Fruit fly (Drosophila melanogaster) whole organism, wandering third instar larva: Measurements from ENCODE around the gene Ythdc1.

Experiments used
- Abd-B ChIP-seq: fragments of >200 bp; optimal IDR thresholded peaks from 2 replicates; lab custom pipeline; 2017; ENCODE audit warnings: missing biosample characterization, missing genetic modification characterization
- CrebA ChIP-seq: fragments of 200-800 bp; sonication (Bioruptor generic); optimal IDR thresholded peaks from 2 replicates; lab custom pipeline; 2016; ENCODE audit warnings: missing biosample characterization, mild to moderate bottlenecking, missing genetic modification characterization, borderline replicate concordance
- HLH106 ChIP-seq: fragments of 200-800 bp; optimal IDR thresholded peaks from 3 replicates; lab custom pipeline; 2019; ENCODE audit warnings: missing biosample characterization, mild to moderate bottlenecking, missing genetic modification characterization, moderate library complexity
- Hr83 ChIP-seq: fragments of 200-300 bp; sonication (Bioruptor generic); optimal IDR thresholded peaks from 2 replicates; lab custom pipeline; 2016; ENCODE audit warnings: missing biosample characterization, mild to moderate bottlenecking, missing genetic modification characterization, moderate library complexity; ENCODE audit not compliant: poor library complexity, severe bottlenecking
- Jra ChIP-seq: sonication (Bioruptor generic); optimal IDR thresholded peaks from 2 replicates; lab custom pipeline; 2016; ENCODE audit warnings: missing biosample characterization, missing genetic modification characterization
- Myc ChIP-seq: fragments of >200 bp; optimal IDR thresholded peaks from 2 replicates; lab custom pipeline; 2017
- OdsH ChIP-seq: fragments of 200-800 bp; sonication (Bioruptor generic); optimal IDR thresholded peaks from 2 replicates; lab custom pipeline; 2016; ENCODE audit warnings: missing biosample characterization, mild to moderate bottlenecking, missing genetic modification characterization
- Vsx2 ChIP-seq: fragments of 200-300, 225-300 bp; sonication (Bioruptor generic); optimal IDR thresholded peaks from 2 replicates; lab custom pipeline; 2018; ENCODE audit warnings: missing biosample characterization, missing genetic modification characterization; ENCODE audit not compliant: partially characterized antibody
- br ChIP-seq: fragments of 200-800 bp; sonication (Bioruptor generic); optimal IDR thresholded peaks from 2 replicates; lab custom pipeline; 2016; ENCODE audit warnings: missing biosample characterization, missing genetic modification characterization
- brk ChIP-seq: fragments of 200-800 bp; sonication (Bioruptor generic); optimal IDR thresholded peaks from 2 replicates; lab custom pipeline; 2016; ENCODE audit warnings: missing biosample characterization, mild to moderate bottlenecking, missing genetic modification characterization
- dl ChIP-seq, 2 experiments: fragments of 175-275, 200-275 bp in 1 of 2; fragments of 200-275 bp in 1 of 2; sonication (Bioruptor generic); optimal IDR thresholded peaks; lab custom pipeline; 2018; ENCODE audit warnings: mild to moderate bottlenecking in 2 of 2, missing biosample characterization in 2 of 2, missing genetic modification characterization in 2 of 2, moderate library complexity in 2 of 2; ENCODE audit not compliant: partially characterized antibody in 2 of 2, insufficient read depth in 1 of 2
- h ChIP-seq: fragments of 200-800 bp; sonication (Bioruptor generic); optimal IDR thresholded peaks from 3 replicates; lab custom pipeline; 2016; ENCODE audit warnings: missing biosample characterization, mild to moderate bottlenecking, missing genetic modification characterization
- sv ChIP-seq: fragments of 200-800 bp; sonication (Bioruptor generic); optimal IDR thresholded peaks from 3 replicates; lab custom pipeline; 2016; ENCODE audit warnings: missing biosample characterization, missing genetic modification characterization

- TF ChIP-seq Hr83 (no peak), dl (GFP tag; optimal IDR thresholded peaks at IDR 0.05; lab: Kevin White, UChicago; ENCODE audit: insufficient read depth in 1 of 2, partially characterized antibody in 2 of 2) (no peak), OdsH (GFP tag; lab: Kevin White, UChicago) (no peak), h (no peak), Abd-B (no peak), sv (GFP tag; lab: Kevin White, UChicago) (no peak), CrebA (no peak), brk (GFP tag; lab: Kevin White, UChicago) (no peak), br (GFP tag; lab: Kevin White, UChicago) (no peak), Myc (lab: Kevin White, UChicago) (no peak), Jra (GFP tag; lab: Kevin White, UChicago) (no peak), Vsx2 (GFP tag; lab: Kevin White, UChicago) (no peak), HLH106 (no peak)
These were observed 35.0 kb upstream of the Ythdc1 start for dm6 chr3L:3408796-3409625.
